Fruit fly (Drosophila melanogaster) whole organism, embryonic: Measurements from ENCODE around the gene Pcyt1.
A peak's percentile ranks its signal among the peaks of the same experiment; 100 is the strongest.

Experiments
- B-H2 ChIP-seq: fragments of 200-800 bp; sonication (Bioruptor generic); optimal IDR thresholded peaks from 2 replicates; lab custom pipeline; 2018; ENCODE audit warnings: missing biosample characterization, mild to moderate bottlenecking, missing genetic modification characterization
- C15 ChIP-seq: fragments of 200-800 bp; sonication (Bioruptor generic); IDR thresholded peaks from 3 replicates; pipeline ENCODE4 v1.3.6; 2022; ENCODE audit warnings: missing biosample characterization, missing genetic modification characterization
- CG10321 ChIP-seq: fragments of 200-800 bp; sonication (Bioruptor generic); IDR thresholded peaks from 2 replicates; pipeline ENCODE4 v1.3.6; 2022; ENCODE audit warnings: missing biosample characterization, missing genetic modification characterization
- CG11093 ChIP-seq: fragments of 200-800 bp; sonication (Bioruptor generic); IDR thresholded peaks from 3 replicates; pipeline ENCODE4 v1.3.6; 2022; ENCODE audit warnings: missing biosample characterization, missing genetic modification characterization
- CG12071 ChIP-seq: fragments of 200-800 bp; sonication (Bioruptor generic); optimal IDR thresholded peaks from 3 replicates; lab custom pipeline; 2018; ENCODE audit warnings: missing biosample characterization, mild to moderate bottlenecking, missing genetic modification characterization
- CG13123 ChIP-seq: fragments of 200-800 bp; sonication (Bioruptor generic); optimal IDR thresholded peaks from 2 replicates; lab custom pipeline; 2016; ENCODE audit warnings: missing biosample characterization, missing genetic modification characterization
- CG14441 ChIP-seq: fragments of 200-800 bp; sonication (Bioruptor generic); IDR thresholded peaks from 2 replicates; pipeline ENCODE4 v1.3.6; 2022; ENCODE audit warnings: missing biosample characterization, missing genetic modification characterization
- CG14860 ChIP-seq: fragments of 200-800 bp; sonication (Bioruptor generic); IDR thresholded peaks from 3 replicates; pipeline ENCODE4 v1.3.6; 2022; ENCODE audit warnings: missing biosample characterization, missing genetic modification characterization; ENCODE audit not compliant: partially characterized antibody
- CG15479 ChIP-seq: fragments of 200-800 bp; sonication (Bioruptor generic); optimal IDR thresholded peaks from 3 replicates; lab custom pipeline; 2019; ENCODE audit warnings: missing biosample characterization, mild to moderate bottlenecking, missing genetic modification characterization, moderate library complexity
- CG17385 ChIP-seq: fragments of 200-800 bp; sonication (Bioruptor generic); optimal IDR thresholded peaks from 3 replicates; lab custom pipeline; 2018; ENCODE audit warnings: missing biosample characterization, mild to moderate bottlenecking, missing genetic modification characterization
- CG1832 ChIP-seq: fragments of 200-800 bp; sonication (Bioruptor generic); optimal IDR thresholded peaks from 2 replicates; lab custom pipeline; 2017; ENCODE audit warnings: missing biosample characterization, mild to moderate bottlenecking, missing genetic modification characterization, inconsistent platforms
- CG18476 ChIP-seq: fragments of 200-800 bp; sonication (Bioruptor generic); optimal IDR thresholded peaks from 2 replicates; lab custom pipeline; 2016; ENCODE audit warnings: missing biosample characterization, mild to moderate bottlenecking, missing genetic modification characterization
- CG30431 ChIP-seq: fragments of 200-800 bp; sonication (Bioruptor generic); optimal IDR thresholded peaks from 2 replicates; lab custom pipeline; 2017; ENCODE audit warnings: missing biosample characterization, missing genetic modification characterization
- CG33557 ChIP-seq: fragments of 200-800 bp; sonication (Bioruptor generic); optimal IDR thresholded peaks from 2 replicates; lab custom pipeline; 2019; ENCODE audit warnings: missing biosample characterization, mild to moderate bottlenecking, missing genetic modification characterization, moderate library complexity
- CG6175 ChIP-seq: fragments of 200-800 bp; sonication (Bioruptor generic); IDR thresholded peaks from 3 replicates; pipeline ENCODE4 v1.3.6; 2022; ENCODE audit warnings: missing biosample characterization, missing genetic modification characterization
- CG6689 ChIP-seq: fragments of 200-800 bp; sonication (Bioruptor generic); IDR thresholded peaks from 2 replicates; pipeline ENCODE4 v1.3.6; 2022; ENCODE audit warnings: missing biosample characterization, missing genetic modification characterization
- CG6854 ChIP-seq: fragments of 200-800 bp; sonication (Bioruptor generic); optimal IDR thresholded peaks from 3 replicates; lab custom pipeline; 2017; ENCODE audit warnings: missing biosample characterization, mild to moderate bottlenecking, missing genetic modification characterization
- CG8089 ChIP-seq: fragments of 200-800 bp; sonication (Bioruptor generic); optimal IDR thresholded peaks from 3 replicates; lab custom pipeline; 2016; ENCODE audit warnings: missing biosample characterization, missing genetic modification characterization
- CG8388 ChIP-seq: fragments of 200-800 bp; sonication (Bioruptor generic); optimal IDR thresholded peaks from 2 replicates; lab custom pipeline; 2019; ENCODE audit warnings: missing biosample characterization, mild to moderate bottlenecking, missing genetic modification characterization, moderate library complexity
- CG8765 ChIP-seq: fragments of 200-800 bp; sonication (Bioruptor generic); IDR thresholded peaks from 2 replicates; pipeline ENCODE4 v1.3.6; 2022; ENCODE audit warnings: missing biosample characterization, missing genetic modification characterization
- CoRest ChIP-seq: fragments of 200-800 bp; sonication (Bioruptor generic); optimal IDR thresholded peaks from 3 replicates; lab custom pipeline; 2018; ENCODE audit warnings: missing biosample characterization, mild to moderate bottlenecking, missing genetic modification characterization, moderate library complexity
- Dref ChIP-seq: fragments of 200-800 bp; sonication (Bioruptor generic); IDR thresholded peaks from 2 replicates; pipeline ENCODE4 v1.3.6; 2022; ENCODE audit warnings: missing biosample characterization, missing genetic modification characterization
- Ets97D ChIP-seq: fragments of 200-800 bp; sonication (Bioruptor generic); optimal IDR thresholded peaks from 3 replicates; lab custom pipeline; 2016; ENCODE audit warnings: missing biosample characterization, missing genetic modification characterization
- H15 ChIP-seq: fragments of 200-800 bp; sonication (Bioruptor generic); IDR thresholded peaks from 3 replicates; pipeline ENCODE4 v1.3.6; 2022; ENCODE audit warnings: missing biosample characterization, missing genetic modification characterization
- HmgZ ChIP-seq: fragments of 200-800 bp; sonication (Bioruptor generic); optimal IDR thresholded peaks from 2 replicates; lab custom pipeline; 2018; ENCODE audit warnings: missing biosample characterization, mild to moderate bottlenecking, missing genetic modification characterization
- MESR4 ChIP-seq: fragments of 200-800 bp; sonication (Bioruptor generic); optimal IDR thresholded peaks from 2 replicates; lab custom pipeline; 2018; ENCODE audit warnings: missing biosample characterization, mild to moderate bottlenecking, missing genetic modification characterization, moderate library complexity
- Opbp ChIP-seq: fragments of 200-800 bp; sonication (Bioruptor generic); IDR thresholded peaks from 3 replicates; pipeline ENCODE4 v1.3.6; 2022; ENCODE audit warnings: missing biosample characterization, missing genetic modification characterization; ENCODE audit not compliant: partially characterized antibody
- PHDP ChIP-seq: fragments of 200-800 bp; sonication (Bioruptor generic); optimal IDR thresholded peaks from 3 replicates; lab custom pipeline; 2018; ENCODE audit warnings: missing biosample characterization, mild to moderate bottlenecking, missing genetic modification characterization, moderate library complexity
- Usf ChIP-seq: fragments of 200-800 bp; sonication (Bioruptor generic); optimal IDR thresholded peaks from 2 replicates; lab custom pipeline; 2017; ENCODE audit warnings: missing genotype, missing biosample characterization, missing genetic modification characterization
- YL-1 ChIP-seq: fragments of 200-800 bp; sonication (Bioruptor generic); optimal IDR thresholded peaks from 3 replicates; lab custom pipeline; 2017; ENCODE audit warnings: missing biosample characterization, mild to moderate bottlenecking, missing genetic modification characterization
- caup ChIP-seq: fragments of 200-800 bp; sonication (Bioruptor generic); optimal IDR thresholded peaks from 3 replicates; lab custom pipeline; 2017; ENCODE audit warnings: missing biosample characterization, mild to moderate bottlenecking, missing genetic modification characterization, moderate library complexity; ENCODE audit not compliant: severe bottlenecking
- chm ChIP-seq: fragments of 200-800 bp; sonication (Bioruptor generic); IDR thresholded peaks from 2 replicates; pipeline ENCODE4 v1.3.6; 2022; ENCODE audit warnings: missing biosample characterization, missing genetic modification characterization
- ci ChIP-seq: fragments of 200-800 bp; sonication (Bioruptor generic); IDR thresholded peaks from 3 replicates; pipeline ENCODE4 v1.3.6; 2022; ENCODE audit warnings: missing biosample characterization, missing genetic modification characterization
- crc ChIP-seq: fragments of 200-800 bp; sonication (Bioruptor generic); optimal IDR thresholded peaks from 2 replicates; lab custom pipeline; 2016; ENCODE audit warnings: missing biosample characterization, missing genetic modification characterization
- dysf ChIP-seq: fragments of 200-800 bp; sonication (Bioruptor generic); IDR thresholded peaks from 3 replicates; pipeline ENCODE4 v1.3.6; 2022; ENCODE audit warnings: missing biosample characterization, missing genetic modification characterization
- gcm2 ChIP-seq: fragments of 200-800 bp; sonication (Bioruptor generic); optimal IDR thresholded peaks from 2 replicates; lab custom pipeline; 2016; ENCODE audit warnings: missing biosample characterization, missing genetic modification characterization
- ham ChIP-seq: fragments of 200-800 bp; sonication (Bioruptor generic); IDR thresholded peaks from 2 replicates; pipeline ENCODE4 v1.3.6; 2022; ENCODE audit warnings: missing biosample characterization, missing genetic modification characterization
- klu ChIP-seq: fragments of 200-800 bp; sonication (Bioruptor generic); IDR thresholded peaks from 2 replicates; pipeline ENCODE4 v1.3.6; 2022; ENCODE audit warnings: missing biosample characterization, missing genetic modification characterization
- nau ChIP-seq: fragments of 200-800 bp; sonication (Bioruptor generic); optimal IDR thresholded peaks from 3 replicates; lab custom pipeline; 2017; ENCODE audit warnings: missing biosample characterization, mild to moderate bottlenecking, missing genetic modification characterization, missing genetic modification reagents
- nerfin-1 ChIP-seq: fragments of 200-800 bp; sonication (Bioruptor generic); optimal IDR thresholded peaks from 3 replicates; lab custom pipeline; 2019; ENCODE audit warnings: missing biosample characterization, mild to moderate bottlenecking, missing genetic modification characterization, moderate library complexity
- pfk ChIP-seq: fragments of 200-800 bp; sonication (Bioruptor generic); optimal IDR thresholded peaks from 2 replicates; lab custom pipeline; 2018; ENCODE audit warnings: missing biosample characterization, mild to moderate bottlenecking, missing genetic modification characterization, moderate library complexity
- pnt ChIP-seq: fragments of 200-800 bp; sonication (Bioruptor generic); optimal IDR thresholded peaks from 3 replicates; lab custom pipeline; 2016; ENCODE audit warnings: missing biosample characterization, missing genetic modification characterization
- repo ChIP-seq: fragments of 200-800 bp; sonication (Bioruptor generic); optimal IDR thresholded peaks from 2 replicates; lab custom pipeline; 2016; ENCODE audit warnings: missing biosample characterization, missing genetic modification characterization
- row ChIP-seq: fragments of 200-800 bp; sonication (Bioruptor generic); IDR thresholded peaks from 3 replicates; pipeline ENCODE4 v1.3.6; 2022; ENCODE audit warnings: missing biosample characterization, missing genetic modification characterization
- sc ChIP-seq, 3 experiments: fragments of >200 bp in 2 of 3; fragments of 200-800 bp in 1 of 3; sonication (Bioruptor generic) in 1 of 3; optimal IDR thresholded peaks; 2 replicates in 2 of 3; 3 replicates in 1 of 3; lab custom pipeline; 2017; ENCODE audit warnings: mild to moderate bottlenecking in 1 of 3, missing biosample characterization in 1 of 3, missing genetic modification characterization in 1 of 3, missing genetic modification reagents in 1 of 3
- sens-2 ChIP-seq: fragments of 200-800 bp; sonication (Bioruptor generic); IDR thresholded peaks from 2 replicates; pipeline ENCODE4 v1.3.6; 2022; ENCODE audit warnings: missing biosample characterization, missing genetic modification characterization
- sug ChIP-seq: fragments of 200-800 bp; optimal IDR thresholded peaks from 2 replicates; lab custom pipeline; 2019; ENCODE audit warnings: missing biosample characterization, mild to moderate bottlenecking, missing genetic modification characterization, moderate library complexity
- wdn ChIP-seq: fragments of 200-800 bp; sonication (Bioruptor generic); IDR thresholded peaks from 2 replicates; pipeline ENCODE4 v1.3.6; 2022; ENCODE audit warnings: missing biosample characterization, missing genetic modification characterization
- zf30C ChIP-seq: fragments of 200-800 bp; sonication (Bioruptor generic); optimal IDR thresholded peaks from 3 replicates; lab custom pipeline; 2018; ENCODE audit warnings: missing biosample characterization, mild to moderate bottlenecking, missing genetic modification characterization

Pcyt1 gene

DNA sequence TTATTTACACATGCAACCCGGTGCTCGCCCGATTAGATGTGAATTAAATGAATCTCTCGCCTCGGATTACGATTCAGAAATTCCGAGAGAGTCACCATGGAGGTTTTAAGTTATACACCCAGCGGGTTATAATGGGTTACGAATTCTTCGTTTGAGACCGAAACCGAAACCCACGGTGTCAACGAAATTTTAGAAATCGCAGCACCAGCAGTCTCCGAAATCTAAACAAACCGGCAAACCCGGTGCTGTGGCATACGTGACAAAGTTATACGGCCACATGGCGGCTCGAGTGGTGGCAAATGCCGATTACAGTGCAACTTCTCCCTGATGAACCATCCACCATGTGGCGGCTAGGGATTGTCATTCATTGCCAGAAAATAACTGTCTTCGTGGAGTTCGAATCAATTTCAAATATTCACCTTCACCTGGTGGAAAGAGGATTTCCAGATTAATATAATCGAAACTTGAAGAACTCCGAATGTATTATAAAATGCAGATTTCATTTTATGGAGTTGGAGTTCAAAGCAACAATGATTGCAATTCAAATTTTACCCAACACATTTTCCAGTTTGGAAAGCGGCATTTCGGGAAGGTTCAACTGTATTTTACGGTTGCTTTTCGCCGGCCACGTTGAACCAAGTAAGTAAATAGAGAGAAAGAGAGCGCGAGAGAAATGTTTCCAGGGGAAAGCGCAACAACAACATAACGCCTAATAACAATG is 29.9 kb upstream of the Pcyt1 start (continued):
- peak; percentile 61; the same call in 1 of the 2 replicates for TF ChIP-seq chm (GFP tag; lab: Robert Waterston, UW)
- peak; percentile 70 for TF ChIP-seq CG17385
- peak; percentile 8 for TF ChIP-seq MESR4
- peak; percentile 56 for TF ChIP-seq pnt
- peak; percentile 74 for TF ChIP-seq CG8089 (GFP tag; lab: Kevin White, UChicago)
- no peak for TF ChIP-seq C15
- no peak for TF ChIP-seq nau (GFP tag; lab: Kevin White, UChicago)
- TF ChIP-seq CG6175 (GFP tag; lab: Robert Waterston, UW): no peak
- TF ChIP-seq CG8388: peak; percentile 79
- TF ChIP-seq sens-2 (GFP tag; lab: Robert Waterston, UW): 0 out of 2 replicates have a peak, but pooled peaks have one; percentile 32
- TF ChIP-seq HmgZ: peak; percentile 62
- TF ChIP-seq Dref (GFP tag; lab: Robert Waterston, UW): no peak
- TF ChIP-seq ham (GFP tag; lab: Robert Waterston, UW): no peak
- peak; percentile 78 for TF ChIP-seq row (GFP tag; lab: Robert Waterston, UW)
- TF ChIP-seq nerfin-1 (tag; lab: Kevin White, UChicago): peak; percentile 70
- no peak for TF ChIP-seq pfk (GFP tag; lab: Kevin White, UChicago)
- peak; percentile 53 for TF ChIP-seq CG12071 (GFP tag; lab: Kevin White, UChicago)
- TF ChIP-seq ci (GFP tag; lab: Robert Waterston, UW): peak; percentile 78; the same call in 2 of the 3 replicates
- no peak for TF ChIP-seq crc (GFP tag; lab: Kevin White, UChicago)
- peak; percentile 68 for TF ChIP-seq CG18476
- peak; percentile 28 for TF ChIP-seq gcm2 (GFP tag; lab: Kevin White, UChicago)
- TF ChIP-seq B-H2: no peak
- peak; percentile 57; the same call in 1 of the 3 replicates for TF ChIP-seq CG11093
- peak; percentile 43 for TF ChIP-seq repo (GFP tag; lab: Kevin White, UChicago)
- peak; percentile 54 for TF ChIP-seq YL-1
- TF ChIP-seq CG1832 (GFP tag; lab: Kevin White, UChicago): no peak
- TF ChIP-seq CG33557 (GFP tag; lab: Kevin White, UChicago): peak; percentile 79
- peak; percentile 54 for TF ChIP-seq caup
- TF ChIP-seq H15 (GFP tag; lab: Robert Waterston, UW): no peak
- TF ChIP-seq PHDP (tag; lab: Kevin White, UChicago): peak; percentile 70
- TF ChIP-seq Opbp (GFP tag; lab: Robert Waterston, UW): no peak
- TF ChIP-seq Usf (GFP tag; lab: Kevin White, UChicago): peak; percentile 58
- TF ChIP-seq zf30C (GFP tag; lab: Kevin White, UChicago): no peak
- peak; percentile 19; the same call in 1 of the 2 replicates for TF ChIP-seq klu (GFP tag; lab: Robert Waterston, UW)
- TF ChIP-seq CG14441 (GFP tag; lab: Robert Waterston, UW): no peak; the same call in 1 of the 2 replicates
- TF ChIP-seq CG30431 (GFP tag; lab: Kevin White, UChicago): peak; percentile 64
- peak; percentile 80 for TF ChIP-seq CoRest (tag; lab: Kevin White, UChicago)
- TF ChIP-seq Ets97D (GFP tag; lab: Kevin White, UChicago): peak; percentile 5
- peak; percentile 32; the same call in 1 of the 2 replicates for TF ChIP-seq CG8765 (GFP tag; lab: Robert Waterston, UW)
- no peak for TF ChIP-seq CG6854
- peak; percentile 42 for TF ChIP-seq CG13123 (GFP tag; lab: Kevin White, UChicago)
- TF ChIP-seq sug (tag; lab: Kevin White, UChicago): no peak
- TF ChIP-seq CG15479: no peak
- TF ChIP-seq sc (optimal IDR thresholded peaks at IDR 0.05; lab: Kevin White, UChicago): no peak
- peak; percentile 68 for TF ChIP-seq sc (GFP tag; optimal IDR thresholded peaks at IDR 0.05; lab: Kevin White, UChicago)
- no peak for TF ChIP-seq CG14860
- peak; percentile 71 for TF ChIP-seq dysf (GFP tag; lab: Robert Waterston, UW)
- no peak for TF ChIP-seq CG10321 (GFP tag; lab: Robert Waterston, UW)
- TF ChIP-seq wdn (GFP tag; lab: Robert Waterston, UW): no peak
- peak; percentile 59 for TF ChIP-seq CG6689 (GFP tag; lab: Robert Waterston, UW)
